Worm (Caenorhabditis elegans): ENCODE data around the gene C45B11.8.
A peak's percentile ranks its signal among the peaks of the same experiment; 100 is the strongest.

C45B11.8 gene

DNA sequence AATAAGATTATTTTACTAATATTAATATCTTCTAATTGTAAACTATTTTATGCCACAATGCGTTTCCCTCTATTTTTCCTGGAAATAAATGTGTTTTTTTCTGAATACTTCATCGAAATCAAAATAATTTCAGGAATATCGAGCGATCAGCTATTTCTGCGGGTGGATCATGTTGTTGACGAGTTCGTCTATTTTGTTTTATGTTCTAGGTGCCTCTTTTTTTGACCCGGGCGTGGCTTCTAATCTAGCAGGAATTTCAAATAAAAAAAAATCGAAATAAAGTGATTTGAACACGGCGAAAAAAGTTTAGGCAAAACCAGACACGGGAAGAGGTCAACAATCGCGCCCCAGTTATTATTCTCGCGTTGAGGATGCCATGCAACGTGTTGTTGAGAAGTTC, 11.3 kb downstream of the C45B11.8 start, which contains the start of gene T04C12.33:
T04C12.33 (plus strand) TSS at position 301 of the 400 bp plus-strand sequence.
- no peak for TF ChIP-seq Y55F3AM.14 (GFP tag; optimal IDR thresholded peaks at IDR 0.05)
- no peak for TF ChIP-seq mab-5 (tag; optimal IDR thresholded peaks at IDR 0.05)
- TF ChIP-seq blmp-1 (tag; optimal IDR thresholded peaks at IDR 0.05; ENCODE audit: insufficient read depth) = no peak
- TF ChIP-seq ztf-11 (tag; optimal IDR thresholded peaks at IDR 0.05) = no peak
- no peak for TF ChIP-seq lin-39 (tag; optimal IDR thresholded peaks at IDR 0.05)
- no peak for TF ChIP-seq ama-1 (optimal IDR thresholded peaks at IDR 0.05)
- TF ChIP-seq ceh-16 (tag; optimal IDR thresholded peaks at IDR 0.05) = no peak

ce11 chrV:11053827-11054226, 13.3 kb downstream of the C45B11.8 start, which contains the start of gene T04C12.7:
TSS of gene T04C12.7 (plus strand) at chrV:11054127.
- no peak for TF ChIP-seq Y55F3AM.14 (GFP tag; optimal IDR thresholded peaks at IDR 0.05)

ce11 chrV:11056484-11056883, 15.9 kb downstream of the C45B11.8 start:
- TF ChIP-seq nhr-77 (tag; optimal IDR thresholded peaks at IDR 0.05) (no peak), aly-2 (tag; optimal IDR thresholded peaks at IDR 0.05) (no peak), egl-27 (tag; optimal IDR thresholded peaks at IDR 0.05) (no peak)

- TF ChIP-seq sma-3 (GFP tag; optimal IDR thresholded peaks at IDR 0.05) (no peak), nhr-129 (tag; optimal IDR thresholded peaks at IDR 0.05) (no peak), lin-39 (tag; optimal IDR thresholded peaks at IDR 0.05) (no peak), elt-1 (tag; optimal IDR thresholded peaks at IDR 0.05) (no peak), Y55F3AM.14 (GFP tag; optimal IDR thresholded peaks at IDR 0.05) (no peak), unc-39 (tag; optimal IDR thresholded peaks at IDR 0.05) (no peak), lin-13 (GFP tag; optimal IDR thresholded peaks at IDR 0.05) (no peak), nhr-12 (tag; optimal IDR thresholded peaks at IDR 0.05) (no peak), nhr-6 (tag; optimal IDR thresholded peaks at IDR 0.05) (no peak), dmd-4 (tag; optimal IDR thresholded peaks at IDR 0.05) (no peak), F13H6.1 (tag; optimal IDR thresholded peaks at IDR 0.05) (no peak), elt-3 (tag; optimal IDR thresholded peaks at IDR 0.05) (no peak), blmp-1 (tag; optimal IDR thresholded peaks at IDR 0.05; ENCODE audit: insufficient read depth) (no peak), sma-9 (GFP tag; optimal IDR thresholded peaks at IDR 0.05) (no peak), sma-9 (tag; optimal IDR thresholded peaks at IDR 0.05) (no peak), ceh-82 (tag; optimal IDR thresholded peaks at IDR 0.05) (no peak)
Observed at ce11 chrV:11057043-11057442, 16.5 kb downstream of the C45B11.8 start, which contains the start of gene srh-75. TSS of gene srh-75 (minus strand) at chrV:11057143.

ce11 chrV:11059180-11059579, 18.6 kb downstream of the C45B11.8 start, which contains the start of gene T04C12.1:
TSS of gene T04C12.1 (minus strand) at chrV:11059269.
- TF ChIP-seq nhr-25 (tag; optimal IDR thresholded peaks at IDR 0.05) = peak; percentile 29
- no peak for TF ChIP-seq crh-2 (tag; optimal IDR thresholded peaks at IDR 0.05)
- no peak for TF ChIP-seq alr-1 (tag; optimal IDR thresholded peaks at IDR 0.05)
- TF ChIP-seq sma-9 (GFP tag; optimal IDR thresholded peaks at IDR 0.05) = peak; percentile 9
- no peak for TF ChIP-seq sma-9 (tag; optimal IDR thresholded peaks at IDR 0.05)
- peak; percentile 56 for TF ChIP-seq ama-1 (optimal IDR thresholded peaks at IDR 0.05)

DNA sequence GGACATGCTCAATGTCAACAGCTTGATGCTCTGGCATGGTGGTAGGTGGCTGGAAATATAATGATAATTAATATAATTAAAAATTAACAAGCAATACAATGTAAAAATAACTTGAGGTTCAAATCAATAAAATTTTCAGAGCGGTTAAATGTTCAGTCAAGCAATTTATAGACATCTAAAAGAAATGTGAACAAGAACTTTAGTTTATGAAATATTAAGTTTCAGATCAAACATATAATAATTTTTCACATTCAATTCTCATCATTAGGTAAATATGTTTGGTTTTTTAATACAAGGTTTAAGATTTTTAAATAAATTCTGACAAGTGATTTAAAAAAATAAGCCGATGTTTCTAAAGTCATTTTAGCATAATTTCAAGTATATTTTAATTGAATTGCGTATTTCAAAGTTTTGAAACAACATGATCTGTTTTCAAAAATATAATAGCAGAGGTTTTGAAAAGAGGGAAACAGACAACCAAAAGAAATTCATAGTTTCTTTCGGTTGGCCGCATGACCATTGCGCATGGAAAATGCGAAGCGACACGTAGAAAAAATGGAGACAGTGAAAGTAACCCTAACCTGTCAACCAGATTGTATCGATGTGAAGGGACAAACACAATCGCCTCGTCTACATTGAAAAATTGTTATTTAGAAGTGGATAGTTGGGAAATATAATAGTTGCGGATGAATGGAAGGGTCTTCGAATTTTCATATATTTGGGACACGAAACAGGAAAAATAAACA, 19.8 kb downstream of the C45B11.8 start, which contains the start of gene T04C12.11:
T04C12.11 (minus strand) TSS at position 51 of the 746 bp plus-strand sequence.
- TF ChIP-seq crh-2 (tag; optimal IDR thresholded peaks at IDR 0.05) (peak; percentile 69), dmd-4 (tag; optimal IDR thresholded peaks at IDR 0.05) (no peak), mdl-1 (tag; optimal IDR thresholded peaks at IDR 0.05) (no peak), fos-1 (tag; optimal IDR thresholded peaks at IDR 0.05) (peak; percentile 12), mbf-1 (tag; optimal IDR thresholded peaks at IDR 0.05) (no peak), skn-1 (tag; optimal IDR thresholded peaks at IDR 0.05) (no peak), nhr-6 (tag; optimal IDR thresholded peaks at IDR 0.05) (peak; percentile 13), alr-1 (tag; optimal IDR thresholded peaks at IDR 0.05) (no peak), elt-1 (tag; optimal IDR thresholded peaks at IDR 0.05) (no peak), ztf-4 (tag; optimal IDR thresholded peaks at IDR 0.05) (no peak), lin-11 (tag; optimal IDR thresholded peaks at IDR 0.05) (no peak), ZK546.5 (tag; optimal IDR thresholded peaks at IDR 0.05) (no peak), R02D3.7 (tag; optimal IDR thresholded peaks at IDR 0.05) (no peak), unc-55 (GFP tag; optimal IDR thresholded peaks at IDR 0.05) (no peak), nhr-21 (tag; optimal IDR thresholded peaks at IDR 0.05) (no peak), ceh-16 (tag; optimal IDR thresholded peaks at IDR 0.05) (no peak), snpc-4 (tag; optimal IDR thresholded peaks at IDR 0.05) (no peak), peb-1 (tag; optimal IDR thresholded peaks at IDR 0.05) (no peak), nhr-77 (tag; optimal IDR thresholded peaks at IDR 0.05) (no peak), zag-1 (tag; optimal IDR thresholded peaks at IDR 0.05) (no peak), ztf-1 (GFP tag; conservative IDR thresholded peaks at IDR 0.05) (no peak), blmp-1 (tag; optimal IDR thresholded peaks at IDR 0.05; ENCODE audit: insufficient read depth) (peak; percentile 95), F13H6.1 (tag; optimal IDR thresholded peaks at IDR 0.05) (no peak), ztf-11 (tag; optimal IDR thresholded peaks at IDR 0.05) (no peak), nhr-11 (tag; optimal IDR thresholded peaks at IDR 0.05) (no peak), nhr-23 (tag; optimal IDR thresholded peaks at IDR 0.05) (no peak)

All from whole organism, L2 larva.